Worm (Caenorhabditis elegans) whole organism, L2 larva: ENCODE measurements around the gene K08D8.1.

Source experiments
- C34F6.9 ChIP-seq: fragments of 150-350 bp; optimal IDR thresholded peaks from 2 replicates; lab custom pipeline; 2014; ENCODE audit warnings: missing biosample characterization, missing genetic modification characterization
- F13H6.1 ChIP-seq: sonication (generic microtip); optimal IDR thresholded peaks from 2 replicates; lab custom pipeline; 2016; ENCODE audit warnings: missing genetic modification characterization, missing compliant biosample characterization
- Y55F3AM.14 ChIP-seq: fragments of 200-800 bp; sonication (Bioruptor generic); optimal IDR thresholded peaks from 2 replicates; lab custom pipeline; 2018; ENCODE audit warnings: mild to moderate bottlenecking, missing genetic modification characterization, missing compliant biosample characterization
- alr-1 ChIP-seq: fragments of 150-350 bp; optimal IDR thresholded peaks from 2 replicates; lab custom pipeline; 2014; ENCODE audit warnings: missing biosample characterization, missing genetic modification characterization
- blmp-1 ChIP-seq: sonication (generic microtip); optimal IDR thresholded peaks from 2 replicates; lab custom pipeline; 2017; ENCODE audit warnings: missing genetic modification characterization, mild to moderate bottlenecking, missing compliant biosample characterization, antibody characterized with exemption, moderate library complexity; ENCODE audit not compliant: insufficient read depth
- ceh-16 ChIP-seq: fragments of 150-350 bp; optimal IDR thresholded peaks from 2 replicates; lab custom pipeline; 2014; ENCODE audit warnings: missing biosample characterization, missing genetic modification characterization
- ceh-82 ChIP-seq: fragments of 150-350 bp; optimal IDR thresholded peaks from 2 replicates; lab custom pipeline; 2014; ENCODE audit warnings: missing biosample characterization, missing genetic modification characterization
- crh-2 ChIP-seq: sonication (generic microtip); optimal IDR thresholded peaks from 2 replicates; lab custom pipeline; 2017; ENCODE audit warnings: missing biosample characterization, missing genetic modification characterization
- egl-27 ChIP-seq: sonication (generic microtip); optimal IDR thresholded peaks from 3 replicates; lab custom pipeline; 2017; ENCODE audit warnings: missing biosample characterization, missing genetic modification reagents, missing genetic modification characterization
- elt-1 ChIP-seq: fragments of 150-350 bp; optimal IDR thresholded peaks from 2 replicates; lab custom pipeline; 2014; ENCODE audit warnings: missing biosample characterization, missing genetic modification characterization
- fos-1 ChIP-seq: fragments of 150-350 bp; optimal IDR thresholded peaks from 2 replicates; lab custom pipeline; 2014; ENCODE audit warnings: missing biosample characterization, missing genetic modification characterization
- gmeb-1 ChIP-seq: fragments of 150-350 bp; optimal IDR thresholded peaks from 2 replicates; lab custom pipeline; 2014; ENCODE audit warnings: missing biosample characterization, missing genetic modification characterization
- lin-13 ChIP-seq: fragments of 150-350 bp; optimal IDR thresholded peaks from 2 replicates; lab custom pipeline; 2014; ENCODE audit warnings: missing biosample characterization, missing genetic modification reagents, missing genetic modification characterization
- lin-39 ChIP-seq: fragments of 150-350 bp; optimal IDR thresholded peaks from 2 replicates; lab custom pipeline; 2014; ENCODE audit warnings: missing biosample characterization, missing genetic modification reagents, missing genetic modification characterization
- lsy-2 ChIP-seq, 2 experiments: fragments of 150-350 bp in 1 of 2; sonication (generic microtip) in 1 of 2; optimal IDR thresholded peaks; 2 replicates each; lab custom pipeline; 2014 to 2017; ENCODE audit warnings: missing biosample characterization in 2 of 2, missing genetic modification characterization in 2 of 2
- mbf-1 ChIP-seq: sonication (generic microtip); optimal IDR thresholded peaks from 2 replicates; lab custom pipeline; 2017; ENCODE audit warnings: missing biosample characterization, missing genetic modification characterization
- nhr-10 ChIP-seq: sonication (generic microtip); optimal IDR thresholded peaks from 2 replicates; lab custom pipeline; 2017; ENCODE audit warnings: missing biosample characterization, missing genetic modification characterization
- nhr-12 ChIP-seq: fragments of 150-350 bp; optimal IDR thresholded peaks from 2 replicates; lab custom pipeline; 2014; ENCODE audit warnings: missing biosample characterization, missing genetic modification characterization
- nhr-129 ChIP-seq: fragments of 150-350 bp; optimal IDR thresholded peaks from 2 replicates; lab custom pipeline; 2014; ENCODE audit warnings: missing biosample characterization, missing genetic modification characterization
- nhr-21 ChIP-seq: fragments of 150-350 bp; optimal IDR thresholded peaks from 2 replicates; lab custom pipeline; 2014; ENCODE audit warnings: missing biosample characterization, missing genetic modification characterization
- nhr-237 ChIP-seq: fragments of 150-350 bp; optimal IDR thresholded peaks from 2 replicates; lab custom pipeline; 2014; ENCODE audit warnings: missing biosample characterization, missing genetic modification characterization
- nhr-6 ChIP-seq: fragments of 150-350 bp; optimal IDR thresholded peaks from 2 replicates; lab custom pipeline; 2014; ENCODE audit warnings: missing biosample characterization, missing genetic modification characterization
- nhr-77 ChIP-seq: fragments of 150-350 bp; optimal IDR thresholded peaks from 2 replicates; lab custom pipeline; 2014; ENCODE audit warnings: missing biosample characterization, missing genetic modification characterization
- peb-1 ChIP-seq: fragments of 150-350 bp; optimal IDR thresholded peaks from 2 replicates; lab custom pipeline; 2014; ENCODE audit warnings: missing biosample characterization, missing genetic modification characterization
- sem-4 ChIP-seq: fragments of 150-350 bp; optimal IDR thresholded peaks from 2 replicates; lab custom pipeline; 2014; ENCODE audit warnings: missing biosample characterization, missing genetic modification reagents, missing genetic modification characterization
- skn-1 ChIP-seq: sonication (generic microtip); optimal IDR thresholded peaks from 2 replicates; lab custom pipeline; 2017; ENCODE audit warnings: missing biosample characterization, missing genetic modification characterization
- sma-9 ChIP-seq, 2 experiments: fragments of 150-350 bp in 1 of 2; sonication (generic microtip) in 1 of 2; optimal IDR thresholded peaks; 2 replicates each; lab custom pipeline; 2014 to 2016; ENCODE audit warnings: missing genetic modification characterization in 2 of 2, mild to moderate bottlenecking in 1 of 2, missing biosample characterization in 1 of 2, missing compliant biosample characterization in 1 of 2, missing genetic modification reagents in 1 of 2, moderate library complexity in 1 of 2
- snpc-4 ChIP-seq: fragments of 150-350 bp; optimal IDR thresholded peaks from 2 replicates; lab custom pipeline; 2014; ENCODE audit warnings: missing biosample characterization, missing genetic modification characterization
- unc-39 ChIP-seq: fragments of 150-350 bp; optimal IDR thresholded peaks from 2 replicates; lab custom pipeline; 2014; ENCODE audit warnings: missing biosample characterization, missing genetic modification characterization
- unc-55 ChIP-seq: fragments of 150-350 bp; sonication (generic microtip); optimal IDR thresholded peaks from 3 replicates; lab custom pipeline; 2014; ENCODE audit warnings: missing biosample characterization, missing genetic modification reagents, missing genetic modification characterization
- zag-1 ChIP-seq: fragments of 150-350 bp; optimal IDR thresholded peaks from 2 replicates; lab custom pipeline; 2014; ENCODE audit warnings: missing biosample characterization, missing genetic modification characterization
- ztf-11 ChIP-seq: sonication (generic microtip); optimal IDR thresholded peaks from 2 replicates; lab custom pipeline; 2017; ENCODE audit warnings: missing biosample characterization, missing genetic modification characterization
- ztf-4 ChIP-seq: fragments of 150-350 bp; optimal IDR thresholded peaks from 2 replicates; lab custom pipeline; 2014; ENCODE audit warnings: missing biosample characterization, missing genetic modification characterization

Gene K08D8.1

DNA sequence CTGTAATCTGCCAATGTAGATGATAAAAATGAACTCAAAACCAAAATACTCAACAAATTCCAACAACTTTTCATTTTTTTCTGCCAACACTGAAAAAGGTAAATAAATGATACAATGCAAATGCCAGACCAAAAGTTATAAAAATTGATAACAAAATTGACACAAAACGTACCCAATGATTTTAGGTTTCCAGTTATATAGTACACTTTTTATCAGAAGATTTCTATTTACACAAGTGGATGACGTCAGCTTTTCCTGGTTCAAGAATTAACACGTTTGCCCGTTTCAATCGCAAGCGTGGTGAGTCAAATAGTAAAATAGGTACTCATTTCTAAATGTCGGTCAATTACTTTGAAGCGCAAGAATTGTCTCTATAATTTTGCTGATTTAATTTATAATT, 12.7 kb upstream of the K08D8.1 start, which contains the start of gene ZK896.5:
ZK896.5 (minus strand) TSS at position 89 of the 400 bp plus-strand sequence.
- TF ChIP-seq snpc-4 (tag; lab: Kevin White, UChicago) = no peak
- TF ChIP-seq crh-2 (tag; lab: Kevin White, UChicago) = peak; percentile 18
- TF ChIP-seq nhr-237 (tag; lab: Kevin White, UChicago) = no peak
- TF ChIP-seq lin-39 = no peak
- no peak for TF ChIP-seq unc-55
- no peak for TF ChIP-seq lsy-2 (tag; optimal IDR thresholded peaks at IDR 0.05; lab: Kevin White, UChicago)
- TF ChIP-seq nhr-129 (tag; lab: Kevin White, UChicago) = no peak
- TF ChIP-seq F13H6.1 (tag; lab: Kevin White, UChicago) = no peak
- peak; percentile 88 for TF ChIP-seq fos-1 (tag; lab: Kevin White, UChicago)
- no peak for TF ChIP-seq nhr-77 (tag; lab: Kevin White, UChicago)
- TF ChIP-seq sma-9 (GFP tag; optimal IDR thresholded peaks at IDR 0.05; lab: Kevin White, UChicago) = peak; percentile 84
- no peak for TF ChIP-seq sma-9 (tag; optimal IDR thresholded peaks at IDR 0.05; lab: Kevin White, UChicago)
- TF ChIP-seq ceh-82 (tag; lab: Kevin White, UChicago) = no peak
- no peak for TF ChIP-seq nhr-10 (tag; lab: Kevin White, UChicago)
- TF ChIP-seq unc-39 (tag; lab: Kevin White, UChicago) = no peak
- TF ChIP-seq ztf-4 (tag; lab: Kevin White, UChicago) = no peak
- TF ChIP-seq, all 48 proteins: peak for 3

DNA sequence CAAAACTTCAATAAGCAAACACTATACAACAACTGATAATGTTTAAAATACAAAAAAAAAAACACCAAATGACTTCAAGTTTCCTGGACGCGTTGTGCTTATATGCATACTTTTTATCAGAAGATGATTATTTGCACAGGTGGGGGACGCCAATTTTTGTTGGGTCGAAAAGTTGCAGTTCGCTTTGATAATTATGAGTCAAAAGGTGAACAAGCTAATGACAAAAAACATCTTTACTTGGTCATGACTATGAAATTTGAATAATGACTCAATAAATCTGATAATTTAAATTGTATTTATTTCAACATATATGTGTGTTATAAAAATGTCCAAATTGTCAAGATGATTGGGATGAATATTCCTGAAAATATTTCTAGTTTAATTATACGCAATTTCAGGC, 9.1 kb upstream of the K08D8.1 start, which contains the start of gene ZK896.4:
ZK896.4 (minus strand) TSS at position 101 of the 400 bp plus-strand sequence.
- TF ChIP-seq skn-1 (tag; lab: Kevin White, UChicago) (no peak), sem-4 (no peak), elt-1 (tag; lab: Kevin White, UChicago) (no peak), lin-13 (GFP tag; lab: Kevin White, UChicago) (no peak), alr-1 (no peak), mbf-1 (tag; lab: Kevin White, UChicago) (no peak), ceh-16 (tag; lab: Kevin White, UChicago) (no peak), peb-1 (tag; lab: Kevin White, UChicago) (no peak), lsy-2 (tag; optimal IDR thresholded peaks at IDR 0.05; lab: Kevin White, UChicago) (no peak), nhr-6 (tag; lab: Kevin White, UChicago) (no peak), nhr-21 (tag; lab: Kevin White, UChicago) (no peak), Y55F3AM.14 (GFP tag; lab: Kevin White, UChicago) (no peak), zag-1 (no peak), sma-9 (GFP tag; optimal IDR thresholded peaks at IDR 0.05; lab: Kevin White, UChicago) (no peak), sma-9 (tag; optimal IDR thresholded peaks at IDR 0.05; lab: Kevin White, UChicago) (no peak), ztf-11 (tag; lab: Kevin White, UChicago) (no peak), ceh-82 (tag; lab: Kevin White, UChicago) (no peak), lin-39 (no peak), gmeb-1 (tag; lab: Kevin White, UChicago) (no peak)

- TF ChIP-seq sem-4 (no peak), fos-1 (tag; lab: Kevin White, UChicago) (peak; percentile 67), nhr-237 (tag; lab: Kevin White, UChicago) (no peak), egl-27 (tag; lab: Kevin White, UChicago) (no peak), ceh-16 (tag; lab: Kevin White, UChicago) (no peak), nhr-21 (tag; lab: Kevin White, UChicago) (no peak)
- TF ChIP-seq, all 48 proteins: peak for 1
Observed at ce11 chrIV:12886012-12886411, 6.3 kb upstream of the K08D8.1 start.

DNA sequence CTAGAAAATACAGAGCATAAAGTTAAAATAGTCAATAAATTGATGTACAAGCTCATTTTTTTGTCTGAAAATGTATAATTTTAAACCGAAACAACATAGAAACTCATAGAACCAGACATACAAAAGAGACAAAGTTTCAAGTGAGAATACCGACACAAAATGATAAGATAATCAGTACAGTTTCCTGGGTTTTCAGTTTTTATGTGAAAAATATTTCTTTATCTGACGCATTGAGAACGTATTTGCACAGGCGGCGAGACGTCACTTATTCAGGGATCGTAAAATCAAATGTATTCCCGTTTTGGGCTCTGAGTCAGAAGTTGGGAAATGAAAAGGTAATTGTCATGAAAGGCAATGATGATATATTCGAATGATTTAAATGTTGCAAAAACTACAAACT, 1.8 kb upstream of the K08D8.1 start, which contains the start of gene K08D8.6:
K08D8.6 (minus strand) TSS at position 64 of the 400 bp plus-strand sequence.
- no peak for TF ChIP-seq alr-1
- TF ChIP-seq sma-9 (GFP tag; optimal IDR thresholded peaks at IDR 0.05; lab: Kevin White, UChicago) = peak; percentile 70
- TF ChIP-seq sma-9 (tag; optimal IDR thresholded peaks at IDR 0.05; lab: Kevin White, UChicago) = no peak
- TF ChIP-seq gmeb-1 (tag; lab: Kevin White, UChicago) = peak; percentile 15
- TF ChIP-seq blmp-1 (tag; lab: Kevin White, UChicago) = no peak
- TF ChIP-seq fos-1 (tag; lab: Kevin White, UChicago) = peak; percentile 96
- TF ChIP-seq lin-13 (GFP tag; lab: Kevin White, UChicago) = no peak
- TF ChIP-seq nhr-12 (tag; lab: Kevin White, UChicago) = no peak
- no peak for TF ChIP-seq C34F6.9 (tag; lab: Kevin White, UChicago)
- TF ChIP-seq crh-2 (tag; lab: Kevin White, UChicago) = no peak
